Worm (Caenorhabditis elegans): ENCODE data around the gene try-13.

DNA sequence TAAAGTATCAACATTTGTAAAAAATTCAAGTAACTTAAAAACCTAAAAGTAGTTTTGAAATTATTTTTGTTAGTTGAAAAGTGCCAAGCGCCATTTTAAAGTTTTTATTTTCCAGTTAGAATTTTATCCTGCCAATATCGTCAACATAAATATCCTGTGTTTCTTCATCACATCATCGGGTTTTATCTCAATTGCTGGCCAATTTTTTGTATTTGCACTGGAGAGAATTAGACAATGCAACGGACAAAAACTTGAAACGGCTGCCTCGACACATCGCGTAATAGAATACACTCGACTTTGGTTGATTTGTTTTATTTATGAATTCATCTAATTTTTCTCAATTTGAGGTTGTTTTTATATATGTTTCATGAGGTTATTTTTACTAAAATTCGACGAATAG lies 15.1 kb downstream of the try-13 start, which contains the start of gene F25E5.2:
- TF ChIP-seq nhr-28 (tag; optimal IDR thresholded peaks at IDR 0.05) (no peak), ztf-7 (tag; optimal IDR thresholded peaks at IDR 0.05) (no peak), saeg-2 (GFP tag; IDR thresholded peaks at IDR 0.05) (no peak), ceh-28 (tag; optimal IDR thresholded peaks at IDR 0.05) (no peak), nhr-41 (GFP tag; IDR thresholded peaks at IDR 0.05) (no peak), egl-27 (tag; optimal IDR thresholded peaks at IDR 0.05) (no peak), unc-62 (GFP tag; optimal IDR thresholded peaks at IDR 0.05 in 1 of 2) (no peak), unc-62 (tag; optimal IDR thresholded peaks at IDR 0.05) (no peak), nhr-10 (tag; optimal IDR thresholded peaks at IDR 0.05) (no peak)
